Fruit fly (Drosophila melanogaster) whole organism, embryonic: Measurements from ENCODE around the gene CAH3.

ENCODE experiments used
- CG1024 ChIP-seq: fragments of 200-800 bp; sonication (Bioruptor generic); IDR thresholded peaks from 2 replicates; pipeline ENCODE4 v1.3.6; 2022; ENCODE audit warnings: missing biosample characterization, missing genetic modification characterization
- CG15479 ChIP-seq: fragments of 200-800 bp; sonication (Bioruptor generic); optimal IDR thresholded peaks from 3 replicates; lab custom pipeline; 2019; ENCODE audit warnings: missing biosample characterization, mild to moderate bottlenecking, missing genetic modification characterization, moderate library complexity
- CG2120 ChIP-seq: fragments of 200-800 bp; sonication (Bioruptor generic); optimal IDR thresholded peaks from 3 replicates; lab custom pipeline; 2016; ENCODE audit warnings: missing biosample characterization, missing genetic modification characterization
- CG31224 ChIP-seq: fragments of 200-800 bp; sonication (Bioruptor generic); IDR thresholded peaks from 2 replicates; pipeline ENCODE4 v1.3.6; 2022; ENCODE audit warnings: missing biosample characterization, missing genetic modification characterization
- CG32532 ChIP-seq: fragments of 200-800 bp; sonication (Bioruptor generic); IDR thresholded peaks from 2 replicates; pipeline ENCODE4 v1.3.6; 2022; ENCODE audit warnings: missing biosample characterization, missing genetic modification characterization
- CG7271 ChIP-seq: fragments of 200-800 bp; sonication (Bioruptor generic); optimal IDR thresholded peaks from 2 replicates; lab custom pipeline; 2018; ENCODE audit warnings: missing biosample characterization, mild to moderate bottlenecking, missing genetic modification characterization, moderate library complexity
- D19A ChIP-seq: fragments of 200-800 bp; optimal IDR thresholded peaks from 3 replicates; lab custom pipeline; 2019; ENCODE audit warnings: missing biosample characterization, mild to moderate bottlenecking, missing genetic modification characterization, moderate library complexity
- Hr78 ChIP-seq, 2 experiments: fragments of 200-800 bp in 1 of 2; fragments of >200 bp in 1 of 2; sonication (Bioruptor generic) in 1 of 2; optimal IDR thresholded peaks; 2 replicates each; lab custom pipeline; 2017 to 2019; ENCODE audit warnings: missing biosample characterization in 2 of 2, missing genetic modification characterization in 2 of 2, mild to moderate bottlenecking in 1 of 2, moderate library complexity in 1 of 2

dm6 chrX:8728030-8728429, 47.0 kb downstream of the CAH3 start:
- no peak for TF ChIP-seq CG1024
- TF ChIP-seq D19A = no peak
- TF ChIP-seq CG31224 = no peak
- TF ChIP-seq CG7271 (tag; lab: Kevin White, UChicago) = no peak
- no peak for TF ChIP-seq Hr78 (GFP tag; optimal IDR thresholded peaks at IDR 0.05; lab: Kevin White, UChicago)
- no peak for TF ChIP-seq CG15479 (GFP tag; lab: Kevin White, UChicago)
- TF ChIP-seq CG32532 (GFP tag; lab: Robert Waterston, UW) = no peak
- no peak for TF ChIP-seq CG2120 (GFP tag; lab: Kevin White, UChicago)
